Fruit fly (Drosophila melanogaster) Kc167 (cell line): Measurements from ENCODE around the gene CG31157.

Source experiments
- Myc ChIP-seq: fragments of >200 bp; optimal IDR thresholded peaks from 2 replicates; lab custom pipeline; 2017; ENCODE audit warnings: missing external identifiers
- Sin3A ChIP-seq: fragments of >200 bp; optimal IDR thresholded peaks from 2 replicates; lab custom pipeline; 2018; ENCODE audit warnings: missing external identifiers
- h ChIP-seq: fragments of >200 bp; optimal IDR thresholded peaks from 3 replicates; lab custom pipeline; 2018; ENCODE audit warnings: missing external identifiers
- insv ChIP-seq: fragments of >200 bp; optimal IDR thresholded peaks from 3 replicates; lab custom pipeline; 2018; ENCODE audit warnings: missing external identifiers
- psq ChIP-seq: fragments of >200 bp; optimal IDR thresholded peaks from 2 replicates; lab custom pipeline; 2017; ENCODE audit warnings: missing external identifiers
- ttk ChIP-seq: sonication (Bioruptor generic); optimal IDR thresholded peaks from 2 replicates; lab custom pipeline; 2017; ENCODE audit warnings: missing external identifiers

CG31157 gene

dm6 chr3R:13047431-13047830 is at the start of gene CG31157:
CG31157 (plus strand) TSS chr3R:13047731.
- TF ChIP-seq ttk (lab: Kevin White, UChicago) (no peak), psq (lab: Kevin White, UChicago) (no peak), Myc (lab: Kevin White, UChicago) (no peak), h (lab: Kevin White, UChicago) (no peak)

- no peak for TF ChIP-seq insv (lab: Kevin White, UChicago)
- no peak for TF ChIP-seq h (lab: Kevin White, UChicago)
- no peak for TF ChIP-seq ttk (lab: Kevin White, UChicago)
- TF ChIP-seq Sin3A (lab: Kevin White, UChicago): no peak
- TF ChIP-seq psq (lab: Kevin White, UChicago): no peak
- TF ChIP-seq Myc (lab: Kevin White, UChicago): no peak
These were observed 49.3 kb upstream of the CG31157 start for dm6 chr3R:12998234-12998591.

dm6 chr3R:13009595-13009994 is 37.9 kb upstream of the CG31157 start, which contains the start of gene CG11656:
CG11656 (plus strand) TSS chr3R:13009895.
- no peak for TF ChIP-seq psq (lab: Kevin White, UChicago)
- TF ChIP-seq ttk (lab: Kevin White, UChicago): no peak
- no peak for TF ChIP-seq insv (lab: Kevin White, UChicago)
- no peak for TF ChIP-seq Sin3A (lab: Kevin White, UChicago)
- no peak for TF ChIP-seq h (lab: Kevin White, UChicago)
- TF ChIP-seq Myc (lab: Kevin White, UChicago): no peak

- TF ChIP-seq Sin3A (lab: Kevin White, UChicago): no peak
- TF ChIP-seq Myc (lab: Kevin White, UChicago): no peak
- TF ChIP-seq h (lab: Kevin White, UChicago): no peak
- no peak for TF ChIP-seq insv (lab: Kevin White, UChicago)
- no peak for TF ChIP-seq psq (lab: Kevin White, UChicago)
- no peak for TF ChIP-seq ttk (lab: Kevin White, UChicago)
These were observed 36.5 kb upstream of the CG31157 start, which contains the start of gene CG8031 for dm6 chr3R:13010905-13011620. CG8031 (minus strand) TSS chr3R:13011310.

- TF ChIP-seq Myc (lab: Kevin White, UChicago) (no peak), h (lab: Kevin White, UChicago) (no peak), psq (lab: Kevin White, UChicago) (no peak), Sin3A (lab: Kevin White, UChicago) (no peak), insv (lab: Kevin White, UChicago) (no peak), ttk (lab: Kevin White, UChicago) (no peak)
These were observed 35.9 kb upstream of the CG31157 start, which contains the start of gene CtBP for dm6 chr3R:13011621-13011963. CtBP (plus strand) TSS chr3R:13011649.

dm6 chr3R:13012351-13012750 is 35.2 kb upstream of the CG31157 start:
- no peak for TF ChIP-seq h (lab: Kevin White, UChicago)
- TF ChIP-seq insv (lab: Kevin White, UChicago): no peak
- no peak for TF ChIP-seq Sin3A (lab: Kevin White, UChicago)
- TF ChIP-seq Myc (lab: Kevin White, UChicago): no peak
- TF ChIP-seq ttk (lab: Kevin White, UChicago): no peak
- no peak for TF ChIP-seq psq (lab: Kevin White, UChicago)

- TF ChIP-seq psq (lab: Kevin White, UChicago) (no peak), ttk (lab: Kevin White, UChicago) (no peak), h (lab: Kevin White, UChicago) (no peak), Sin3A (lab: Kevin White, UChicago) (no peak), insv (lab: Kevin White, UChicago) (no peak), Myc (lab: Kevin White, UChicago) (no peak)
These were observed 34.5 kb upstream of the CG31157 start for dm6 chr3R:13012990-13013389.

dm6 chr3R:13014168-13014881 is 33.2 kb upstream of the CG31157 start:
- TF ChIP-seq psq (lab: Kevin White, UChicago) (no peak), Myc (lab: Kevin White, UChicago) (no peak), h (lab: Kevin White, UChicago) (no peak), Sin3A (lab: Kevin White, UChicago) (no peak), insv (lab: Kevin White, UChicago) (no peak), ttk (lab: Kevin White, UChicago) (no peak)

dm6 chr3R:13015402-13015801 is 32.1 kb upstream of the CG31157 start:
- TF ChIP-seq Myc (lab: Kevin White, UChicago) (no peak), insv (lab: Kevin White, UChicago) (no peak), Sin3A (lab: Kevin White, UChicago) (no peak), psq (lab: Kevin White, UChicago) (no peak)

- no peak for TF ChIP-seq Sin3A (lab: Kevin White, UChicago)
- no peak for TF ChIP-seq insv (lab: Kevin White, UChicago)
- TF ChIP-seq h (lab: Kevin White, UChicago): no peak
- no peak for TF ChIP-seq ttk (lab: Kevin White, UChicago)
- no peak for TF ChIP-seq Myc (lab: Kevin White, UChicago)
These were observed 31.4 kb upstream of the CG31157 start for dm6 chr3R:13015811-13016766.
